Fruit fly (Drosophila melanogaster): ENCODE measurements around the gene CG14207.

DNA sequence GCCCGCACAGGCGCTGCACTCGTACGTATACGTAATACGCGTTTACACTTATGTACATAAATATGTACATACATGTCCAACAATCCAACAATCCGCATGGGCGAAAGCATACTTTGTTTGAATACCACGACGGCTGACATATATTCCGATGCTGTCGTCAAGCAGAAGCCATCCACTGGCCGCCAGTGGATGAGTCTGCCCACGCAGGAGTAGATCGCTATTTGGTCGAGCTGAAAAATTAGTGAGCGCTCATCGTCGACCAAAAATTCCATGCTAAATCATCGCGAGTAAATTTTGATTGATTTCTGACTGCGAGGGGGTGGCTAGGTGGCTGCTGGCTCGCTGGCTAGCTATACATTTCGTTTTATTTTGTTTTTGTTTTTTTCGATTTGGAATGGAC lies 2.5 kb upstream of the CG14207 start:
- TF ChIP-seq CG8478 (optimal IDR thresholded peaks at IDR 0.05): no peak
- no peak for TF ChIP-seq CTCF (optimal IDR thresholded peaks at IDR 0.05)

All from S2 (cell line).